Fruit fly (Drosophila melanogaster) whole organism, prepupa: ENCODE data around the gene CG14861.

Source experiments
- CG3032 ChIP-seq: fragments of 200-800 bp; optimal IDR thresholded peaks from 2 replicates; lab custom pipeline; 2019; ENCODE audit warnings: missing biosample characterization, mild to moderate bottlenecking, missing genetic modification characterization, moderate library complexity
- CG31627 ChIP-seq: fragments of 200-800 bp; sonication (Bioruptor generic); optimal IDR thresholded peaks from 3 replicates; lab custom pipeline; 2016; ENCODE audit warnings: missing biosample characterization, missing genetic modification characterization
- CG32006 ChIP-seq: fragments of 200-800 bp; sonication (Bioruptor generic); optimal IDR thresholded peaks from 3 replicates; lab custom pipeline; 2017; ENCODE audit warnings: missing biosample characterization, mild to moderate bottlenecking, missing genetic modification characterization
- CG6808 ChIP-seq: fragments of 200-800 bp; sonication (Bioruptor generic); optimal IDR thresholded peaks from 3 replicates; lab custom pipeline; 2017; ENCODE audit warnings: missing biosample characterization, missing genetic modification characterization, mild to moderate bottlenecking, moderate library complexity, missing genetic modification reagents
- CG7368 ChIP-seq: fragments of 200-800 bp; sonication (Bioruptor generic); optimal IDR thresholded peaks from 3 replicates; lab custom pipeline; 2016; ENCODE audit warnings: missing biosample characterization, missing genetic modification characterization
- CG8119 ChIP-seq: fragments of 200-800 bp; sonication (Bioruptor generic); IDR thresholded peaks from 3 replicates; pipeline ENCODE4 v1.3.6; 2022; ENCODE audit warnings: missing biosample characterization, missing genetic modification characterization
- Ets21C ChIP-seq: fragments of 200-800 bp; sonication (Bioruptor generic); optimal IDR thresholded peaks from 3 replicates; lab custom pipeline; 2016; ENCODE audit warnings: missing biosample characterization, missing genetic modification characterization
- Ets96B ChIP-seq: fragments of 200-800 bp; optimal IDR thresholded peaks from 2 replicates; lab custom pipeline; 2019; ENCODE audit warnings: missing biosample characterization, mild to moderate bottlenecking, missing genetic modification characterization, moderate library complexity
- Lpt ChIP-seq: fragments of 200-800 bp; sonication (Bioruptor generic); optimal IDR thresholded peaks from 3 replicates; lab custom pipeline; 2016; ENCODE audit warnings: missing biosample characterization, missing genetic modification characterization
- OdsH ChIP-seq: fragments of 200-800 bp; sonication (Bioruptor generic); optimal IDR thresholded peaks from 3 replicates; lab custom pipeline; 2016; ENCODE audit warnings: missing biosample characterization, missing genetic modification characterization
- Sox102F ChIP-seq: fragments of 200-800 bp; sonication (Bioruptor generic); optimal IDR thresholded peaks from 2 replicates; lab custom pipeline; 2016; ENCODE audit warnings: missing biosample characterization, mild to moderate bottlenecking, missing genetic modification characterization
- pdm3 ChIP-seq: fragments of 200-800 bp; sonication (Bioruptor generic); optimal IDR thresholded peaks from 3 replicates; lab custom pipeline; 2016; ENCODE audit warnings: missing biosample characterization, missing genetic modification characterization
- vri ChIP-seq: fragments of 200-800 bp; sonication (Bioruptor generic); optimal IDR thresholded peaks from 3 replicates; lab custom pipeline; 2016; ENCODE audit warnings: missing biosample characterization, mild to moderate bottlenecking, missing genetic modification characterization

DNA sequence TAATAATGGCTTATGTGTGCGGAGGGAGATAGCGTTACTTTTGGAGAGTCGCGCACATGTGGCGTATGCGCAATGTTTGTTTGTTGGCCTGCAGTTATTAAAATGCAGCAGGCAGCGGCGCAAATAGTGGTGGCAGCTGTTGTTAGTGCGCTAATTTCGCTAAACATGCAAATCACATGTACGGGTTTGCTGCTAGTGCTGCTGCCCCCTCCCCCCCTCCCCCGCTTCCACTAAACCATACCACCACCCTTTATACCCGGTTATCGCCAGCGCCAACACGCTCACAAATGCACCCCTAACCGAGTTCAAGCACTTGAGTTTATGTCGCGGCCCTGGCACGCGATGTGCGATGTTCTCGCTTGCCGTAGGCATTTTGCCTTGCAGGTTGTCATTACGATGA lies 49.3 kb upstream of the CG14861 start:
- no peak for TF ChIP-seq CG32006 (GFP tag; lab: Kevin White, UChicago)
- no peak for TF ChIP-seq CG31627 (GFP tag; lab: Kevin White, UChicago)
- no peak for TF ChIP-seq CG7368 (GFP tag; lab: Kevin White, UChicago)
- no peak for TF ChIP-seq CG6808 (GFP tag; lab: Kevin White, UChicago)
- TF ChIP-seq CG8119 (GFP tag; lab: Robert Waterston, UW): no peak
- no peak for TF ChIP-seq vri
- TF ChIP-seq pdm3 (GFP tag; lab: Kevin White, UChicago): no peak
- TF ChIP-seq Lpt (GFP tag; lab: Kevin White, UChicago): no peak
- TF ChIP-seq Ets21C: no peak
- no peak for TF ChIP-seq CG3032 (tag; lab: Kevin White, UChicago)
- no peak for TF ChIP-seq Sox102F (GFP tag; lab: Kevin White, UChicago)
- TF ChIP-seq OdsH (GFP tag; lab: Kevin White, UChicago): no peak
- no peak for TF ChIP-seq Ets96B (tag; lab: Kevin White, UChicago)
